Worm (Caenorhabditis elegans) whole organism, midembryonic: ENCODE results near the gene fbxc-30.

Experiments used
- T22C8.4 ChIP-seq: fragments of 200-800 bp; sonication (Bioruptor generic); IDR thresholded peaks from 2 replicates; pipeline ENCODE4 v1.3.6; 2022; ENCODE audit warnings: missing genetic modification characterization, missing compliant biosample characterization
- cog-1 ChIP-seq: sonication (generic microtip); optimal IDR thresholded peaks from 2 replicates; lab custom pipeline; 2016; ENCODE audit warnings: missing genetic modification characterization, missing compliant biosample characterization
- flt-1 ChIP-seq: fragments of 200-800 bp; sonication (Bioruptor generic); IDR thresholded peaks from 2 replicates; pipeline ENCODE4 v1.3.6; 2022; ENCODE audit warnings: missing genetic modification characterization, missing compliant biosample characterization
- klf-2 ChIP-seq: fragments of 200-800 bp; sonication (Bioruptor generic); conservative IDR thresholded peaks from 2 replicates; pipeline ENCODE4 v1.3.6; 2022; ENCODE audit warnings: missing genetic modification reagents, missing genetic modification characterization, missing compliant biosample characterization
- med-1 ChIP-seq: sonication (generic microtip); optimal IDR thresholded peaks from 2 replicates; lab custom pipeline; 2017; ENCODE audit warnings: missing genetic modification characterization, mild to moderate bottlenecking, missing compliant biosample characterization, antibody characterized with exemption, missing genetic modification reagents; ENCODE audit not compliant: insufficient read depth
- ref-1 ChIP-seq: fragments of 200-800 bp; sonication (Bioruptor generic); conservative IDR thresholded peaks from 2 replicates; pipeline ENCODE4 v1.3.6; 2022; ENCODE audit warnings: missing genetic modification reagents, missing genetic modification characterization, missing compliant biosample characterization
- tab-1 ChIP-seq: fragments of 200-800 bp; sonication (Bioruptor generic); IDR thresholded peaks from 2 replicates; pipeline ENCODE4 v1.3.6; 2022; ENCODE audit warnings: missing genetic modification characterization, missing compliant biosample characterization
- ztf-23 ChIP-seq: fragments of 200-800 bp; sonication (Bioruptor generic); IDR thresholded peaks from 2 replicates; pipeline ENCODE4 v1.3.6; 2022; ENCODE audit warnings: missing genetic modification reagents, missing genetic modification characterization, missing compliant biosample characterization
- ztf-29 ChIP-seq: fragments of 200-800 bp; sonication (Bioruptor generic); IDR thresholded peaks from 2 replicates; pipeline ENCODE4 v1.3.6; 2022; ENCODE audit warnings: missing genetic modification reagents, missing genetic modification characterization, missing compliant biosample characterization

DNA sequence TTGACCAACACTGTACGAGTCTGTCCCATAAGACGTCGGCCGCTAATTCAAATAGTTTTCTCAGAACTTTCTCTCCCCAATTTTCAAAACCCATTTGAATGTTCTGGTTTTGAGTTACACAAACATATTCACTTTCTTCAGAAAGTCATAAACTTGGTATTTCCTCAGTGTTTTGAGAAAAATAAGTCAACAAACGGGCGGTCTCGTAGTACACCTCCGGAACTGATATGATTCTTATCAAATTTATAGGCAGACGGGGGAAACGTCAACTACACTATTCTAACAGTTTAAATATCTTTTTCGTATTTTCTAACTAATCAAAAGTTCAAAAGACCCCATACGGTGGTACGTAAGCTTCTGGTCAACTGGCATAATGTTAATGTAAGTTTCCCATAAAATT, 33.2 kb upstream of the fbxc-30 start:
- TF ChIP-seq ztf-23 (GFP tag; lab: Robert Waterston, UW) (no peak), ztf-29 (GFP tag; lab: Robert Waterston, UW) (no peak), ref-1 (GFP tag; lab: Robert Waterston, UW) (no peak), klf-2 (GFP tag; lab: Robert Waterston, UW) (no peak), cog-1 (no peak), med-1 (GFP tag; lab: Kevin White, UChicago) (no peak), flt-1 (no peak), T22C8.4 (GFP tag; lab: Robert Waterston, UW) (no peak), tab-1 (GFP tag; lab: Robert Waterston, UW) (no peak)
